Fruit fly (Drosophila melanogaster) whole organism, pupa: ENCODE data around the gene Hr96.

Experiments used
- CG12605 ChIP-seq: fragments of 200-800 bp; sonication (Bioruptor generic); IDR thresholded peaks from 2 replicates; pipeline ENCODE4 v1.3.6; 2022; ENCODE audit warnings: missing biosample characterization, missing genetic modification characterization
- CG13204 ChIP-seq: fragments of 200-800 bp; sonication (Bioruptor generic); optimal IDR thresholded peaks from 2 replicates; lab custom pipeline; 2018; ENCODE audit warnings: missing biosample characterization, mild to moderate bottlenecking, missing genetic modification characterization, moderate library complexity
- CG15710 ChIP-seq: fragments of 200-800 bp; sonication (Bioruptor generic); optimal IDR thresholded peaks from 2 replicates; lab custom pipeline; 2018; ENCODE audit warnings: missing biosample characterization, mild to moderate bottlenecking, missing genetic modification characterization, moderate library complexity
- CG17806 ChIP-seq: fragments of 200-800 bp; sonication (Bioruptor generic); optimal IDR thresholded peaks from 2 replicates; lab custom pipeline; 2018; ENCODE audit warnings: missing biosample characterization, mild to moderate bottlenecking, missing genetic modification characterization, moderate library complexity
- CG4496 ChIP-seq: fragments of 200-800 bp; sonication (Bioruptor generic); IDR thresholded peaks from 3 replicates; pipeline ENCODE4 v1.3.6; 2022; ENCODE audit warnings: missing biosample characterization, missing genetic modification characterization
- EcR ChIP-seq: fragments of 200-800 bp; sonication (Bioruptor generic); optimal IDR thresholded peaks from 3 replicates; lab custom pipeline; 2019; ENCODE audit warnings: missing biosample characterization, missing genetic modification characterization, mild to moderate bottlenecking, moderate library complexity, missing genetic modification reagents
- Pif1B ChIP-seq: fragments of 200-800 bp; sonication (Bioruptor generic); optimal IDR thresholded peaks from 3 replicates; lab custom pipeline; 2016; ENCODE audit warnings: missing biosample characterization, missing genetic modification characterization

DNA sequence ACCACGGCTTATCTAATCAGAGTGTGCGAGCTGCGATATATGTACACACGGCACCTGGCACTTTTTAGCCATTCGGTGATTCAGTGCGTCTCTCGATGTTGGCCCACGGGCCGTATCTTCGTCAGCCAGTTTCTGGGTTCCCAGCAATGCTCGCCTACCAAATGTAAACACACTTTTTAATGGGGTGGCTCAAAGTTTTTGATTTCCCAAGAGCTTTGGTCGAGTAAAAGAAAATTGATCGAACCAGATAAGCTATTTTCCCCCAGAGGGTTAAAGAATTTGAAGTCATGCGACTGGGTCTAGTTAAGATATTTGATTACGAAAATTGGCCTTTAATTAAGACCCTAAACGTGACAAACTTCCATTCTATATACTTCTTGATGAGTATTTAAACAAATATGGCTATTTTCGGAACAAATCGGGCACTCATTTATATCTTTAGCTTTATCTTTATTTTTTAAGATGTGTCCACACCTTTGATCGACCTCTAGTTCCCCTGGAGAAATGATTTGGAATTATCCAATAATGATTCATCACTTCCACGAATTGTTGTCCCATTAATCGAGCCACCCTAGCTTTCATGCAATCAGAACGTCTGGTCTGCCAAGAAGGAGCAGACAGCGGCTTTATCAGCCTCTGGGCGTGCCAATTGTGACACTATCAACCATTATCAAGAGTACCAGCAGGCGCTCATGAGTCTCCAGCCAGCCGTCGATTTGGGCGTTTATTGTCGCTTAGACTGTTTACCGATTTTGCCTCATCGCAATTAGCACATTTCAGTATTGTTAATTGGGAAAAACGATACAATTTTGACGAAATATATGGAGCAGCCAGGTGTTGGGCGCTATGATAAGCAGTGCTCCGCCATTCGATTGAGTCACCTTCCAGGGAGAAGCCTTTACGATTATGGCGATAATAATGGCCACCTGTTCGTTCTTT is 2.5 kb downstream of the Hr96 start:
- peak; percentile 18 for TF ChIP-seq CG17806 (tag; lab: Kevin White, UChicago)
- no peak for TF ChIP-seq Pif1B (GFP tag; lab: Kevin White, UChicago)
- no peak for TF ChIP-seq EcR (GFP tag; lab: Kevin White, UChicago)
- peak; percentile 36 for TF ChIP-seq CG15710
- TF ChIP-seq CG12605, result no peak
- TF ChIP-seq CG13204, result no peak
- TF ChIP-seq CG4496 (GFP tag; lab: Robert Waterston, UW), result no peak
